Worm (Caenorhabditis elegans): Measurements from ENCODE around the gene ZK686.6.

- TF ChIP-seq snpc-4 (tag; optimal IDR thresholded peaks at IDR 0.05) = no peak
- TF ChIP-seq lsy-2 (tag; optimal IDR thresholded peaks at IDR 0.05) = no peak
- TF ChIP-seq tbx-8 (GFP tag; optimal IDR thresholded peaks at IDR 0.05) = no peak
- no peak for TF ChIP-seq nhr-76 (tag; optimal IDR thresholded peaks at IDR 0.05)
- no peak for TF ChIP-seq elt-1 (tag; optimal IDR thresholded peaks at IDR 0.05; ENCODE audit: borderline replicate concordance, insufficient read depth)
- no peak for TF ChIP-seq nhr-12 (tag; optimal IDR thresholded peaks at IDR 0.05)
- TF ChIP-seq mep-1 (tag; optimal IDR thresholded peaks at IDR 0.05) = no peak
- no peak for TF ChIP-seq mls-2 (tag; optimal IDR thresholded peaks at IDR 0.05)
- TF ChIP-seq nhr-2 (tag; optimal IDR thresholded peaks at IDR 0.05) = no peak
- TF ChIP-seq unc-62 (GFP tag; optimal IDR thresholded peaks at IDR 0.05) = no peak
- TF ChIP-seq ztf-11 (tag; optimal IDR thresholded peaks at IDR 0.05) = no peak
- TF ChIP-seq ham-2 (GFP tag; optimal IDR thresholded peaks at IDR 0.05) = no peak
Measured at ce11 chrIII:7731085-7731484, 41.7 kb downstream of the ZK686.6 start.
